Fruit fly (Drosophila melanogaster) whole organism, embryonic: ENCODE data around the gene Snx27.

ENCODE experiments used
- ATbp ChIP-seq: fragments of 200-800 bp; sonication (Bioruptor generic); optimal IDR thresholded peaks from 2 replicates; lab custom pipeline; 2017; ENCODE audit warnings: missing biosample characterization, mild to moderate bottlenecking, missing genetic modification characterization, missing genetic modification reagents
- Abd-B ChIP-seq: fragments of 200-800 bp; sonication (Bioruptor generic); optimal IDR thresholded peaks from 2 replicates; lab custom pipeline; 2018; ENCODE audit warnings: missing biosample characterization, mild to moderate bottlenecking, missing genetic modification characterization, moderate library complexity
- Aef1 ChIP-seq: fragments of 200-800 bp; sonication (Bioruptor generic); IDR thresholded peaks from 3 replicates; pipeline ENCODE4 v1.3.6; 2022; ENCODE audit warnings: missing biosample characterization, missing genetic modification characterization
- C15 ChIP-seq: fragments of 200-800 bp; sonication (Bioruptor generic); IDR thresholded peaks from 3 replicates; pipeline ENCODE4 v1.3.6; 2022; ENCODE audit warnings: missing biosample characterization, missing genetic modification characterization
- CG10979 ChIP-seq: fragments of 200-800 bp; sonication (Bioruptor generic); optimal IDR thresholded peaks from 2 replicates; lab custom pipeline; 2018; ENCODE audit warnings: missing biosample characterization, mild to moderate bottlenecking, missing genetic modification characterization, moderate library complexity
- CG12236 ChIP-seq: fragments of 200-800 bp; sonication (Bioruptor generic); optimal IDR thresholded peaks from 2 replicates; lab custom pipeline; 2016; ENCODE audit warnings: missing biosample characterization, missing genetic modification characterization
- CG13123 ChIP-seq: fragments of 200-800 bp; sonication (Bioruptor generic); optimal IDR thresholded peaks from 2 replicates; lab custom pipeline; 2016; ENCODE audit warnings: missing biosample characterization, missing genetic modification characterization
- CG14860 ChIP-seq: fragments of 200-800 bp; sonication (Bioruptor generic); IDR thresholded peaks from 3 replicates; pipeline ENCODE4 v1.3.6; 2022; ENCODE audit warnings: missing biosample characterization, missing genetic modification characterization; ENCODE audit not compliant: partially characterized antibody
- CG14965 ChIP-seq: fragments of 200-800 bp; sonication (Bioruptor generic); optimal IDR thresholded peaks from 2 replicates; lab custom pipeline; 2016; ENCODE audit warnings: missing biosample characterization, missing genetic modification characterization, borderline replicate concordance
- CG15011 ChIP-seq: fragments of 200-800 bp; sonication (Bioruptor generic); optimal IDR thresholded peaks from 3 replicates; lab custom pipeline; 2018; ENCODE audit warnings: missing biosample characterization, mild to moderate bottlenecking, missing genetic modification characterization
- CG1602 ChIP-seq: fragments of 200-800 bp; sonication (Bioruptor generic); optimal IDR thresholded peaks from 3 replicates; lab custom pipeline; 2016; ENCODE audit warnings: missing biosample characterization, missing genetic modification characterization
- CG17359 ChIP-seq: fragments of 200-800 bp; sonication (Bioruptor generic); optimal IDR thresholded peaks from 3 replicates; lab custom pipeline; 2018; ENCODE audit warnings: missing biosample characterization, mild to moderate bottlenecking, missing genetic modification characterization, moderate library complexity
- CG2712 ChIP-seq: fragments of 200-800 bp; optimal IDR thresholded peaks from 3 replicates; lab custom pipeline; 2019; ENCODE audit warnings: missing biosample characterization, mild to moderate bottlenecking, missing genetic modification characterization, moderate library complexity
- CG31365 ChIP-seq: fragments of 200-800 bp; sonication (Bioruptor generic); optimal IDR thresholded peaks from 2 replicates; lab custom pipeline; 2018; ENCODE audit warnings: missing biosample characterization, mild to moderate bottlenecking, missing genetic modification characterization
- CG31441 ChIP-seq: fragments of 200-800 bp; sonication (Bioruptor generic); IDR thresholded peaks from 2 replicates; pipeline ENCODE4 v1.3.6; 2022; ENCODE audit warnings: missing biosample characterization, missing genetic modification characterization
- CG34422 ChIP-seq: fragments of 200-800 bp; sonication (Bioruptor generic); IDR thresholded peaks from 3 replicates; pipeline ENCODE4 v1.3.6; 2022; ENCODE audit warnings: missing biosample characterization, missing genetic modification characterization
- CG3995 ChIP-seq: fragments of 200-800 bp; sonication (Bioruptor generic); optimal IDR thresholded peaks from 3 replicates; lab custom pipeline; 2016; ENCODE audit warnings: missing biosample characterization, missing genetic modification characterization
- CG4360 ChIP-seq: fragments of 200-800 bp; sonication (Bioruptor generic); IDR thresholded peaks from 2 replicates; pipeline ENCODE4 v1.3.6; 2022; ENCODE audit warnings: missing biosample characterization, missing genetic modification characterization
- CG4424 ChIP-seq: fragments of 200-800 bp; sonication (Bioruptor generic); optimal IDR thresholded peaks from 3 replicates; lab custom pipeline; 2016; ENCODE audit warnings: missing biosample characterization, missing genetic modification characterization
- CG4707 ChIP-seq: fragments of 200-800 bp; sonication (Bioruptor generic); optimal IDR thresholded peaks from 2 replicates; lab custom pipeline; 2018; ENCODE audit warnings: missing biosample characterization, mild to moderate bottlenecking, missing genetic modification characterization, moderate library complexity
- CG6683 ChIP-seq: fragments of 200-800 bp; sonication (Bioruptor generic); optimal IDR thresholded peaks from 2 replicates; lab custom pipeline; 2017; ENCODE audit warnings: missing biosample characterization, mild to moderate bottlenecking, missing genetic modification characterization, missing genetic modification reagents
- CG7271 ChIP-seq: fragments of 200-800 bp; sonication (Bioruptor generic); optimal IDR thresholded peaks from 2 replicates; lab custom pipeline; 2018; ENCODE audit warnings: missing biosample characterization, mild to moderate bottlenecking, missing genetic modification characterization, moderate library complexity
- CG7372 ChIP-seq: fragments of 200-800 bp; sonication (Bioruptor generic); IDR thresholded peaks from 2 replicates; pipeline ENCODE4 v1.3.6; 2022; ENCODE audit warnings: missing biosample characterization, missing genetic modification characterization
- CG8478 ChIP-seq: fragments of >200 bp; optimal IDR thresholded peaks from 2 replicates; lab custom pipeline; 2018
- Neu2 ChIP-seq: fragments of 200-800 bp; sonication (Bioruptor generic); optimal IDR thresholded peaks from 3 replicates; lab custom pipeline; 2016; ENCODE audit warnings: missing biosample characterization, missing genetic modification characterization, borderline replicate concordance
- Nf-YB ChIP-seq: fragments of 200-800 bp; sonication (Bioruptor generic); optimal IDR thresholded peaks from 3 replicates; lab custom pipeline; 2019; ENCODE audit warnings: missing biosample characterization, mild to moderate bottlenecking, missing genetic modification characterization, moderate library complexity
- NfI ChIP-seq: fragments of 200-800 bp; sonication (Bioruptor generic); optimal IDR thresholded peaks from 3 replicates; lab custom pipeline; 2018; ENCODE audit warnings: missing biosample characterization, mild to moderate bottlenecking, missing genetic modification characterization, moderate library complexity
- Optix ChIP-seq: fragments of 200-800 bp; sonication (Bioruptor generic); IDR thresholded peaks from 3 replicates; pipeline ENCODE4 v1.3.6; 2022; ENCODE audit warnings: missing biosample characterization, missing genetic modification characterization
- Pdp1 ChIP-seq, 2 experiments: fragments of 200-800 bp; sonication (Bioruptor generic); optimal IDR thresholded peaks; 3 replicates each; lab custom pipeline; 2016; ENCODE audit warnings: missing biosample characterization in 2 of 2, missing genetic modification characterization in 2 of 2, mild to moderate bottlenecking in 1 of 2, moderate library complexity in 1 of 2
- amos ChIP-seq: fragments of 200-800 bp; sonication (Bioruptor generic); IDR thresholded peaks from 2 replicates; pipeline ENCODE4 v1.3.6; 2022; ENCODE audit warnings: missing biosample characterization, missing genetic modification characterization; ENCODE audit not compliant: partially characterized antibody
- az2 ChIP-seq: fragments of 200-800 bp; sonication (Bioruptor generic); optimal IDR thresholded peaks from 3 replicates; lab custom pipeline; 2016; ENCODE audit warnings: missing biosample characterization, missing genetic modification characterization
- bsh ChIP-seq, 2 experiments: fragments of 200-800 bp; sonication (Bioruptor generic); optimal IDR thresholded peaks; 2 replicates each; lab custom pipeline; 2017 to 2018; ENCODE audit warnings: mild to moderate bottlenecking in 2 of 2, missing biosample characterization in 2 of 2, missing genetic modification characterization in 2 of 2, moderate library complexity in 1 of 2
- cg ChIP-seq: fragments of 200-800 bp; sonication (Bioruptor generic); optimal IDR thresholded peaks from 3 replicates; lab custom pipeline; 2019; ENCODE audit warnings: missing biosample characterization, mild to moderate bottlenecking, missing genetic modification characterization, moderate library complexity
- cwo ChIP-seq: fragments of 200-800 bp; sonication (Bioruptor generic); optimal IDR thresholded peaks from 3 replicates; lab custom pipeline; 2017; ENCODE audit warnings: missing biosample characterization, missing genetic modification characterization, mild to moderate bottlenecking, moderate library complexity, missing genetic modification reagents
- danr ChIP-seq: fragments of 200-800 bp; sonication (Bioruptor generic); IDR thresholded peaks from 2 replicates; pipeline ENCODE4 v1.3.6; 2022; ENCODE audit warnings: missing biosample characterization, missing genetic modification characterization
- dm ChIP-seq: fragments of 200-800 bp; sonication (Bioruptor generic); optimal IDR thresholded peaks from 3 replicates; lab custom pipeline; 2016; ENCODE audit warnings: missing biosample characterization, missing genetic modification characterization
- fd3F ChIP-seq: fragments of 200-800 bp; sonication (Bioruptor generic); optimal IDR thresholded peaks from 2 replicates; lab custom pipeline; 2018; ENCODE audit warnings: missing biosample characterization, mild to moderate bottlenecking, missing genetic modification characterization, moderate library complexity
- fd64A ChIP-seq: fragments of 200-800 bp; sonication (Bioruptor generic); optimal IDR thresholded peaks from 3 replicates; lab custom pipeline; 2018; ENCODE audit warnings: missing biosample characterization, mild to moderate bottlenecking, missing genetic modification characterization
- gro ChIP-seq: fragments of 200-800 bp; sonication (Bioruptor generic); optimal IDR thresholded peaks from 2 replicates; lab custom pipeline; 2016; ENCODE audit warnings: missing biosample characterization, missing genetic modification characterization
- lab ChIP-seq: fragments of 200-800 bp; sonication (Bioruptor generic); optimal IDR thresholded peaks from 3 replicates; lab custom pipeline; 2017; ENCODE audit warnings: missing biosample characterization, missing genetic modification characterization, mild to moderate bottlenecking, moderate library complexity, missing genetic modification reagents
- onecut ChIP-seq: fragments of 200-800 bp; sonication (Bioruptor generic); IDR thresholded peaks from 2 replicates; pipeline ENCODE4 v1.3.6; 2022; ENCODE audit warnings: missing biosample characterization, missing genetic modification characterization
- so ChIP-seq: fragments of 200-800 bp; sonication (Bioruptor generic); IDR thresholded peaks from 3 replicates; pipeline ENCODE4 v1.3.6; 2022; ENCODE audit warnings: missing biosample characterization, missing genetic modification characterization
- sug ChIP-seq: fragments of 200-800 bp; optimal IDR thresholded peaks from 2 replicates; lab custom pipeline; 2019; ENCODE audit warnings: missing biosample characterization, mild to moderate bottlenecking, missing genetic modification characterization, moderate library complexity
- tll ChIP-seq, 2 experiments: fragments of 200-800 bp in 1 of 2; fragments of >200 bp in 1 of 2; sonication (Bioruptor generic) in 1 of 2; optimal IDR thresholded peaks; 2 replicates each; lab custom pipeline; 2017 to 2019; ENCODE audit warnings: missing biosample characterization in 2 of 2, missing genetic modification characterization in 2 of 2, mild to moderate bottlenecking in 1 of 2, moderate library complexity in 1 of 2
- usp ChIP-seq: fragments of >200 bp; optimal IDR thresholded peaks from 2 replicates; lab custom pipeline; 2017; ENCODE audit warnings: missing biosample characterization, missing genetic modification characterization
- zen ChIP-seq: fragments of 200-800 bp; sonication (Bioruptor generic); optimal IDR thresholded peaks from 3 replicates; lab custom pipeline; 2018; ENCODE audit warnings: missing biosample characterization, mild to moderate bottlenecking, missing genetic modification characterization, moderate library complexity
- zen2 ChIP-seq: fragments of 200-800 bp; sonication (Bioruptor generic); IDR thresholded peaks from 3 replicates; pipeline ENCODE4 v1.3.6; 2022; ENCODE audit warnings: missing biosample characterization, missing genetic modification characterization; ENCODE audit not compliant: partially characterized antibody

Snx27 gene

DNA sequence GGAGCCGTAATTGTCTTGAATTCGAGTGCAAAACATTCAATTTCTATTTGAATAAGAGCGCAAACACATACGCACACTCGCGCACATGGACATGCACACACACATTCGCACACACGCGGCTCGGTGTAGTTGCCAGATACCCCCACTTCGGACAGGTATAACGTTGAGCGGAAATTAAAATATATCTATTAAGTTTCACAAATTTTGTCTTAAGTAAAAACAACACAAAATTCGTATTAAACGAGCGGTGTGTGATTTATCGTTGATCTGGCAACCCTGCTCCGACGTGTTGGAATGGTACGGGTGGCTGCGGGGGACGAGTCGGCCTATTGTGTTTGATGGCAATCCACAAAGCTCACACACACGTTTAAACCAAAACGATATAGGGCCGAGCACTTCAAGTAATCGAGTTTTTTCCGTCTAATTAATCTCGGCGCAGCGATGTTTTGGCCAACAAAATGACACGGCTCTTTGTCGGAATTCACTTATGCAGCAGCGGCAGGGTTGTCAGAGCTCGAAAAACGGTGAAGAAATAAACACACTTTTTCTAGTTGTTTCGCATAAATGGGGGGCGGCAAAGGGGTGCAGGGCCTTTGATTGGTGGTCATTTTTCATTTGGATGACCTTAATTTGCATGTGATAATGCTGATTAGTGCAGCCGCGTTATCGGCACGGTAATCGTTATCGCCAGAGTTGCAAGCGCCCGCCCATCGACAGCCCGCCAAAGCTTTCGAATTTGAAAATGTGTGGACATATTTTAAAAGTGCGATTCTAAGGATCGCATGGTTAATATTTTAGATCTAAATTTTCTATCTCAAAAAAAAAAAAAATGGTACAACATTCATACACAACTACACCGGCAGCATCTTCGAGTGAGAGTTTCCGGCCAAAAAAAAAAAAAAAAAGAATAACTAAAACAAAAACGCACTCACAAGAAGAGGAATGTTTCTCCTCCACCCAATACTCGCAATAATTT is 8.3 kb upstream of the Snx27 start (continued):
- TF ChIP-seq cg (GFP tag; lab: Kevin White, UChicago), result peak; percentile 83
- peak; percentile 65 for TF ChIP-seq Abd-B (GFP tag; lab: Kevin White, UChicago)
- peak; percentile 77 for TF ChIP-seq onecut (GFP tag; lab: Robert Waterston, UW)
- TF ChIP-seq Optix (GFP tag; lab: Robert Waterston, UW), result peak; percentile 73
- peak; percentile 75 for TF ChIP-seq az2 (GFP tag; lab: Kevin White, UChicago)
- peak; percentile 61 for TF ChIP-seq CG10979 (tag; lab: Kevin White, UChicago)
- peak; percentile 35 for TF ChIP-seq zen (tag; lab: Kevin White, UChicago)
- TF ChIP-seq CG4707 (GFP tag; lab: Kevin White, UChicago), result peak; percentile 41
- no peak for TF ChIP-seq zen2
- peak; percentile 48 for TF ChIP-seq fd3F (GFP tag; lab: Kevin White, UChicago)
- peak; percentile 57 for TF ChIP-seq CG4424 (GFP tag; lab: Kevin White, UChicago)
- peak; percentile 21 for TF ChIP-seq CG31365 (tag; lab: Kevin White, UChicago)
- TF ChIP-seq CG31441, result peak; percentile 60; the same call in 1 of the 2 replicates
- peak; percentile 13 for TF ChIP-seq fd64A
- TF ChIP-seq CG14965 (GFP tag; lab: Kevin White, UChicago), result no peak
- peak; percentile 83 for TF ChIP-seq so (GFP tag; lab: Robert Waterston, UW)
- peak; percentile 34 for TF ChIP-seq Nf-YB (GFP tag; lab: Kevin White, UChicago)
- peak; percentile 48 for TF ChIP-seq gro (GFP tag; lab: Kevin White, UChicago)
- TF ChIP-seq CG15011 (GFP tag; lab: Kevin White, UChicago), result peak; percentile 60
- no peak for TF ChIP-seq CG13123 (GFP tag; lab: Kevin White, UChicago)
- TF ChIP-seq Pdp1 (GFP tag; optimal IDR thresholded peaks at IDR 0.05; lab: Kevin White, UChicago), result peak in 1 of 2 experiments; percentile 59
- TF ChIP-seq lab (GFP tag; lab: Kevin White, UChicago), result peak; percentile 88
- TF ChIP-seq CG2712, result peak; percentile 54
- TF ChIP-seq amos (GFP tag; lab: Robert Waterston, UW), result no peak
- peak; percentile 71 for TF ChIP-seq ATbp (GFP tag; lab: Kevin White, UChicago)
- TF ChIP-seq danr (GFP tag; lab: Robert Waterston, UW), result peak; percentile 56; the same call in 1 of the 2 replicates
- peak; percentile 3 for TF ChIP-seq CG12236 (GFP tag; lab: Kevin White, UChicago)
- TF ChIP-seq dm (GFP tag; lab: Kevin White, UChicago), result peak; percentile 19
- TF ChIP-seq CG4360 (GFP tag; lab: Robert Waterston, UW), result peak; percentile 52
- peak; percentile 67 for TF ChIP-seq sug (tag; lab: Kevin White, UChicago)
- peak; percentile 48; the same call in 2 of the 3 replicates for TF ChIP-seq CG14860
- peak; percentile 76 for TF ChIP-seq NfI (GFP tag; lab: Kevin White, UChicago)
- peak; percentile 50 for TF ChIP-seq CG1602 (GFP tag; lab: Kevin White, UChicago)
- peak; percentile 79 for TF ChIP-seq CG17359 (tag; lab: Kevin White, UChicago)
- TF ChIP-seq CG8478 (lab: Kevin White, UChicago), result no peak
- no peak for TF ChIP-seq usp (GFP tag; lab: Kevin White, UChicago)
- peak; percentile 62 for TF ChIP-seq Aef1 (GFP tag; lab: Robert Waterston, UW)
- peak; percentile 64 for TF ChIP-seq cwo (GFP tag; lab: Kevin White, UChicago)
- no peak for TF ChIP-seq tll (GFP tag; optimal IDR thresholded peaks at IDR 0.05; lab: Kevin White, UChicago)
- TF ChIP-seq CG7372 (GFP tag; lab: Robert Waterston, UW), result peak; percentile 65
- TF ChIP-seq Neu2, result no peak
- TF ChIP-seq CG6683 (GFP tag; lab: Kevin White, UChicago), result peak; percentile 48
- TF ChIP-seq CG7271, result no peak
- TF ChIP-seq C15 (GFP tag; lab: Robert Waterston, UW), result no peak
- peak; percentile 7 for TF ChIP-seq CG3995 (GFP tag; lab: Kevin White, UChicago)
- TF ChIP-seq CG34422 (GFP tag; lab: Robert Waterston, UW), result peak; percentile 83
- TF ChIP-seq bsh (GFP tag; optimal IDR thresholded peaks at IDR 0.05; lab: Kevin White, UChicago), result peak; percentile 63 to 77
